Worm (Caenorhabditis elegans) whole organism, late embryonic: ENCODE data around the gene F10D7.11.

Experiments used
- K09A11.1 ChIP-seq: sonication (generic microtip); optimal IDR thresholded peaks from 2 replicates; lab custom pipeline; 2017; ENCODE audit warnings: antibody characterized with exemption, mild to moderate bottlenecking, missing genetic modification characterization, missing compliant biosample characterization; ENCODE audit not compliant: insufficient read depth
- Y22D7AL.16 ChIP-seq: sonication (generic microtip); optimal IDR thresholded peaks from 2 replicates; lab custom pipeline; 2016; ENCODE audit warnings: missing genetic modification characterization, missing compliant biosample characterization
- ahr-1 ChIP-seq: sonication (generic microtip); optimal IDR thresholded peaks from 2 replicates; lab custom pipeline; 2016; ENCODE audit warnings: missing genetic modification characterization, missing compliant biosample characterization
- ceh-18 ChIP-seq: sonication (generic microtip); optimal IDR thresholded peaks from 2 replicates; lab custom pipeline; 2016; ENCODE audit warnings: missing genetic modification characterization, missing compliant biosample characterization
- ceh-30 ChIP-seq: fragments of 150-350 bp; optimal IDR thresholded peaks from 2 replicates; lab custom pipeline; 2014; ENCODE audit warnings: missing biosample characterization, missing genetic modification characterization
- ceh-31 ChIP-seq: sonication (generic microtip); optimal IDR thresholded peaks from 2 replicates; lab custom pipeline; 2016; ENCODE audit warnings: missing genetic modification characterization, missing compliant biosample characterization
- ceh-34 ChIP-seq: sonication (generic microtip); optimal IDR thresholded peaks from 2 replicates; lab custom pipeline; 2016; ENCODE audit warnings: mild to moderate bottlenecking, missing genetic modification characterization, missing compliant biosample characterization
- ceh-45 ChIP-seq: fragments of 200-800 bp; sonication (Bioruptor generic); IDR thresholded peaks from 2 replicates; pipeline ENCODE4 v1.3.6; 2022; ENCODE audit warnings: missing genetic modification reagents, missing genetic modification characterization, missing compliant biosample characterization
- ceh-48 ChIP-seq: sonication (generic microtip); optimal IDR thresholded peaks from 2 replicates; lab custom pipeline; 2016; ENCODE audit warnings: missing genetic modification characterization, inconsistent platforms, missing compliant biosample characterization
- ceh-6 ChIP-seq: fragments of 200-800 bp; sonication (Bioruptor generic); optimal IDR thresholded peaks from 2 replicates; lab custom pipeline; 2018; ENCODE audit warnings: mild to moderate bottlenecking, missing genetic modification characterization, missing compliant biosample characterization
- ceh-9 ChIP-seq: sonication (generic microtip); optimal IDR thresholded peaks from 2 replicates; lab custom pipeline; 2016; ENCODE audit warnings: mild to moderate bottlenecking, missing genetic modification characterization, inconsistent platforms, missing compliant biosample characterization
- che-1 ChIP-seq: sonication (generic microtip); optimal IDR thresholded peaks from 2 replicates; lab custom pipeline; 2016; ENCODE audit warnings: mild to moderate bottlenecking, missing genetic modification characterization, missing compliant biosample characterization
- dmd-4 ChIP-seq: sonication (generic microtip); optimal IDR thresholded peaks from 2 replicates; lab custom pipeline; 2016; ENCODE audit warnings: borderline replicate concordance, missing genetic modification characterization, missing compliant biosample characterization
- elt-2 ChIP-seq: sonication (generic microtip); optimal IDR thresholded peaks from 2 replicates; lab custom pipeline; 2016; ENCODE audit warnings: missing genetic modification reagents, missing genetic modification characterization, missing compliant biosample characterization
- eyg-1 ChIP-seq: sonication (generic microtip); optimal IDR thresholded peaks from 2 replicates; lab custom pipeline; 2016; ENCODE audit warnings: missing genotype, missing genetic modification characterization, missing compliant biosample characterization
- fax-1 ChIP-seq: sonication (generic microtip); optimal IDR thresholded peaks from 2 replicates; lab custom pipeline; 2016; ENCODE audit warnings: missing genotype, missing genetic modification characterization, missing compliant biosample characterization
- fkh-10 ChIP-seq: fragments of 150-350 bp; optimal IDR thresholded peaks from 2 replicates; lab custom pipeline; 2014; ENCODE audit warnings: missing biosample characterization, missing genetic modification reagents, missing genetic modification characterization
- fkh-6 ChIP-seq: sonication (generic microtip); optimal IDR thresholded peaks from 2 replicates; lab custom pipeline; 2016; ENCODE audit warnings: missing genetic modification characterization, missing compliant biosample characterization
- gmeb-2 ChIP-seq: sonication (generic microtip); optimal IDR thresholded peaks from 2 replicates; lab custom pipeline; 2016; ENCODE audit warnings: missing genetic modification characterization, inconsistent platforms, missing compliant biosample characterization
- hlh-13 ChIP-seq: fragments of 200-800 bp; sonication (Bioruptor generic); optimal IDR thresholded peaks from 2 replicates; lab custom pipeline; 2018; ENCODE audit warnings: mild to moderate bottlenecking, missing genetic modification characterization, missing compliant biosample characterization
- hlh-15 ChIP-seq: sonication (generic microtip); optimal IDR thresholded peaks from 2 replicates; lab custom pipeline; 2016; ENCODE audit warnings: missing genetic modification characterization, missing compliant biosample characterization
- hlh-30 ChIP-seq: sonication (generic microtip); optimal IDR thresholded peaks from 2 replicates; lab custom pipeline; 2017; ENCODE audit warnings: antibody characterized with exemption, missing genetic modification characterization, missing compliant biosample characterization; ENCODE audit not compliant: insufficient read depth
- lim-6 ChIP-seq: sonication (generic microtip); optimal IDR thresholded peaks from 2 replicates; lab custom pipeline; 2016; ENCODE audit warnings: missing genetic modification characterization, missing compliant biosample characterization
- madf-2 ChIP-seq: sonication (generic microtip); optimal IDR thresholded peaks from 2 replicates; lab custom pipeline; 2017; ENCODE audit warnings: missing genetic modification characterization, missing compliant biosample characterization
- nfya-1 ChIP-seq: sonication (generic microtip); optimal IDR thresholded peaks from 2 replicates; lab custom pipeline; 2017; ENCODE audit warnings: missing genetic modification characterization, mild to moderate bottlenecking, missing compliant biosample characterization, antibody characterized with exemption, moderate library complexity
- nhr-11 ChIP-seq: fragments of 150-350 bp; optimal IDR thresholded peaks from 2 replicates; lab custom pipeline; 2014; ENCODE audit warnings: missing biosample characterization, missing genetic modification characterization
- odd-2 ChIP-seq: sonication (generic microtip); optimal IDR thresholded peaks from 2 replicates; lab custom pipeline; 2017; ENCODE audit warnings: antibody characterized with exemption, mild to moderate bottlenecking, missing genetic modification characterization, missing compliant biosample characterization
- pag-3 ChIP-seq: sonication (generic microtip); optimal IDR thresholded peaks from 2 replicates; lab custom pipeline; 2016; ENCODE audit warnings: missing compliant biosample characterization, missing genetic modification characterization, borderline replicate concordance
- pat-9 ChIP-seq: fragments of 200-800 bp; sonication (Bioruptor generic); optimal IDR thresholded peaks from 2 replicates; lab custom pipeline; 2018; ENCODE audit warnings: mild to moderate bottlenecking, missing genetic modification characterization, moderate library complexity, missing compliant biosample characterization
- pax-1 ChIP-seq: fragments of 150-350 bp; optimal IDR thresholded peaks from 2 replicates; lab custom pipeline; 2014; ENCODE audit warnings: missing biosample characterization, missing genetic modification characterization
- pha-2 ChIP-seq: sonication (generic microtip); optimal IDR thresholded peaks from 2 replicates; lab custom pipeline; 2017; ENCODE audit warnings: mild to moderate bottlenecking, missing genetic modification characterization, missing compliant biosample characterization
- pqm-1 ChIP-seq: sonication (generic microtip); optimal IDR thresholded peaks from 2 replicates; lab custom pipeline; 2016; ENCODE audit warnings: missing genetic modification characterization, missing compliant biosample characterization
- pros-1 ChIP-seq: fragments of 150-350 bp; optimal IDR thresholded peaks from 2 replicates; lab custom pipeline; 2014; ENCODE audit warnings: missing biosample characterization, missing genetic modification reagents, missing genetic modification characterization
- ref-2 ChIP-seq: sonication (generic microtip); optimal IDR thresholded peaks from 2 replicates; lab custom pipeline; 2016; ENCODE audit warnings: missing genetic modification characterization, missing compliant biosample characterization
- rnt-1 ChIP-seq: sonication (generic microtip); optimal IDR thresholded peaks from 2 replicates; lab custom pipeline; 2016; ENCODE audit warnings: missing genetic modification characterization, missing compliant biosample characterization
- sdc-2 ChIP-seq: sonication (generic microtip); optimal IDR thresholded peaks from 2 replicates; lab custom pipeline; 2016; ENCODE audit warnings: missing genotype, missing genetic modification characterization, missing compliant biosample characterization
- syd-9 ChIP-seq: sonication (generic microtip); optimal IDR thresholded peaks from 2 replicates; lab custom pipeline; 2016; ENCODE audit warnings: mild to moderate bottlenecking, missing genetic modification characterization, moderate library complexity, missing compliant biosample characterization
- tbx-2 ChIP-seq: sonication (generic microtip); optimal IDR thresholded peaks from 2 replicates; lab custom pipeline; 2016; ENCODE audit warnings: missing genetic modification characterization, missing compliant biosample characterization
- ttx-3 ChIP-seq: sonication (generic microtip); optimal IDR thresholded peaks from 2 replicates; lab custom pipeline; 2016; ENCODE audit warnings: missing genetic modification reagents, missing genetic modification characterization, missing compliant biosample characterization
- unc-3 ChIP-seq, 2 experiments: fragments of 200-800 bp in 1 of 2; sonication (Bioruptor generic) in 1 of 2; sonication (generic microtip) in 1 of 2; conservative IDR thresholded peaks in 1 of 2; optimal IDR thresholded peaks in 1 of 2; 2 replicates each; pipeline versions ENCODE4 v1.3.6 to Lab custom; 2016 to 2022; ENCODE audit warnings: missing compliant biosample characterization in 2 of 2, missing genetic modification characterization in 2 of 2, missing genetic modification reagents in 1 of 2
- unc-42 ChIP-seq: sonication (generic microtip); optimal IDR thresholded peaks from 2 replicates; lab custom pipeline; 2016; ENCODE audit warnings: missing genotype, missing genetic modification characterization, missing compliant biosample characterization
- unc-55 ChIP-seq: sonication (generic microtip); optimal IDR thresholded peaks from 2 replicates; lab custom pipeline; 2017; ENCODE audit warnings: missing biosample characterization, missing genetic modification reagents, missing genetic modification characterization

F10D7.11 gene

DNA sequence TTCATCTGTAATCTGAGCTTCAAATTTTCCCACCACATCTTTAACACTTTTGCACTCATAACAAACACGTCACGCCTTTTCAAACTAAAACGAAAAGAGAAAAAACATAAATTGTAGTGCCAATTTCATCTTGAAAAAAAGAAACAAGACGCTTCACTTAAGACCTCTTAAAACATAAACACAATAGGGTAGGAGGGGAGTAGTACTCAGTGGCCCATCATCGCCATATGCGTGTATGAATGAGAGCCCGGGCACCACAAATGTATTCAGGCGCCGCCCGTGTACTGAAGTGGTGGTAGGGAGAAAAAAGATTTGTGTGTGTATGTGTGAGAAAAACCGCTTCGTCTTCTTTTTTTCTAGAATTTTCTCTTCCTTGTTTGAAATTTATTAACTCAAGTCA lies 35.4 kb upstream of the F10D7.11 start:
- TF ChIP-seq gmeb-2 (no peak), unc-3 (GFP tag; conservative IDR thresholded peaks at IDR 0.05; lab: Robert Waterston, UW) (no peak), unc-3 (tag; optimal IDR thresholded peaks at IDR 0.05; lab: Kevin White, UChicago) (no peak), hlh-30 (tag; lab: Kevin White, UChicago) (no peak), nfya-1 (tag; lab: Kevin White, UChicago) (no peak), ceh-48 (tag; lab: Kevin White, UChicago) (no peak), hlh-13 (GFP tag; lab: Kevin White, UChicago) (no peak), ceh-6 (no peak), ceh-45 (GFP tag; lab: Robert Waterston, UW) (no peak), pat-9 (tag; lab: Kevin White, UChicago) (no peak), ceh-18 (tag; lab: Kevin White, UChicago) (no peak), unc-42 (tag; lab: Kevin White, UChicago) (no peak), hlh-15 (no peak), ceh-31 (tag; lab: Kevin White, UChicago) (no peak), Y22D7AL.16 (tag; lab: Kevin White, UChicago) (no peak), fax-1 (tag; lab: Kevin White, UChicago) (no peak)

DNA sequence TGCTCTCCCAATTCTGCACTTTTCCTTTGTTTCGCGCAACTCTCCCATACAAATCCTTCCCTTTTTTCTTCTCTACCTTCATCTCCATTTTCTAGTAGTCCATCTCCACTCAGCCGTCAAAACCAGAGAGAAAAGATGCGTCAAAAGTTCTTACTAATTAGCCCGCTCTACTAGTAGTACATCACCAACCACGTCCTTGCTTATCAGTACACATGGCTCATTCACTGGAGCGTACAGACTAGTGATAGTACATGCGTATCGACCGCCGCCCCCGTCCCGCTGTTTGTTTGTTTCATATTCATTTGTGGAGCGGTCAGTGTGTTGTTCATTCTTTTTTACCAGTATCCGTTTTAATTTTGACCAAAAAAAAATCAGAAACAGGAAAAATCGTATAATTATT lies 33.6 kb upstream of the F10D7.11 start:
- no peak for TF ChIP-seq K09A11.1
- no peak for TF ChIP-seq ahr-1 (tag; lab: Kevin White, UChicago)
- no peak for TF ChIP-seq ceh-45 (GFP tag; lab: Robert Waterston, UW)
- TF ChIP-seq pha-2 (tag; lab: Kevin White, UChicago): no peak
- TF ChIP-seq ceh-48 (tag; lab: Kevin White, UChicago): no peak
- TF ChIP-seq ttx-3 (tag; lab: Kevin White, UChicago): no peak
- TF ChIP-seq nfya-1 (tag; lab: Kevin White, UChicago): no peak
- TF ChIP-seq pros-1 (tag; lab: Kevin White, UChicago): no peak
- TF ChIP-seq pag-3 (tag; lab: Kevin White, UChicago): no peak
- TF ChIP-seq tbx-2 (tag; lab: Kevin White, UChicago): no peak
- TF ChIP-seq Y22D7AL.16 (tag; lab: Kevin White, UChicago): no peak
- TF ChIP-seq rnt-1 (tag; lab: Kevin White, UChicago): no peak
- TF ChIP-seq fkh-10 (GFP tag; lab: Kevin White, UChicago): no peak
- no peak for TF ChIP-seq che-1 (tag; lab: Kevin White, UChicago)
- no peak for TF ChIP-seq madf-2 (tag; lab: Kevin White, UChicago)
- no peak for TF ChIP-seq sdc-2 (tag; lab: Kevin White, UChicago)

DNA sequence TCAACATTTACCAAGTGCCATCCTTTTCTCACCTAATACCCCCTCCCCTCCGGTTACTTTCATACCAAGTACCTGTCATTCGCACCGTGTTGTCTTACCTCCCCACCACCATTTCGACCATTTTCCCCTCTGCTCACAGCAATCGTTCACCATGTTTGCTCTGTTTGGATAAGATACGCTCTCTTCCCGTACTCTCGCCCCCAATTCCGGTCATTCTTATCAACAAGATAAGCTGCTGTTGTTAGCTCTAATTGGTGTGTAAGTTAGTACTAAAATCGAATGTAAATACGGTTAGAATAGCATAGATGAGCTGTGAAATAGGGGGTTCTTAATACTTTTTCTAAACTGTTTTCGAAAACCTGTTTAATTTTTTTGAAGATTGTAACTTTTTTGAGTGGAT lies 32.1 kb upstream of the F10D7.11 start:
- TF ChIP-seq pha-2 (tag; lab: Kevin White, UChicago) (peak; percentile 4), elt-2 (peak; percentile 53), dmd-4 (no peak), ref-2 (tag; lab: Kevin White, UChicago) (peak; percentile 26), fkh-6 (tag; lab: Kevin White, UChicago) (no peak), hlh-15 (no peak), ceh-30 (tag; lab: Kevin White, UChicago) (no peak), ceh-34 (no peak)
- TF ChIP-seq, all 69 proteins: peak for 3

DNA sequence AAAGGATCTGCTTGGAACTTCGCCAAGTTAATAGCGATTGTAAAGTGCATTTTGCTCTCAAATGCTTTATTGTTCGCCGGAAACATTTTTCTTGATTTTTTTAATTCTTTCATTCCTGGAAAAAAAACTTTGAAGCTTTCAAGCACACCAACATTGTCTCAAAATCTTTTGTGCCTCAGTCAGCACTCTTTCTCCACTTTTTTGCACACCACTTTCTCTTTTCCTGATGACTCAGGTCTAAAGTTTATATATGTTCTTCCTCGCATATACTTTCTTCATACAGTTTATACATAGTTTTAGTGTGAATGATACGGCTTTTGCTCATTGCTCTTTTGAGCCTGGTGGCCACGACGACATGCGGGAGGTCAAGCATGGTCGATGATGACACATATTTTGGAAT lies 28.9 kb upstream of the F10D7.11 start, which contains the start of gene C53C11.5:
C53C11.5 (plus strand) TSS at position 301 of the 400 bp plus-strand sequence.
- no peak for TF ChIP-seq rnt-1 (tag; lab: Kevin White, UChicago)
- TF ChIP-seq nhr-11 (tag; lab: Kevin White, UChicago): no peak
- no peak for TF ChIP-seq gmeb-2
- TF ChIP-seq pqm-1 (tag; lab: Kevin White, UChicago): no peak
- no peak for TF ChIP-seq ahr-1 (tag; lab: Kevin White, UChicago)
- no peak for TF ChIP-seq syd-9
- no peak for TF ChIP-seq fkh-6 (tag; lab: Kevin White, UChicago)
- TF ChIP-seq eyg-1 (tag; lab: Kevin White, UChicago): no peak
- TF ChIP-seq pat-9 (tag; lab: Kevin White, UChicago): no peak
- TF ChIP-seq ceh-9 (tag; lab: Kevin White, UChicago): no peak
- no peak for TF ChIP-seq elt-2
- TF ChIP-seq odd-2 (tag; lab: Kevin White, UChicago): no peak
- no peak for TF ChIP-seq unc-55 (GFP tag; lab: Kevin White, UChicago)
- TF ChIP-seq pax-1 (tag; lab: Kevin White, UChicago): no peak
- no peak for TF ChIP-seq fkh-10 (GFP tag; lab: Kevin White, UChicago)
- TF ChIP-seq lim-6: no peak
- no peak for TF ChIP-seq hlh-13 (GFP tag; lab: Kevin White, UChicago)
- no peak for TF ChIP-seq pros-1 (tag; lab: Kevin White, UChicago)
- no peak for TF ChIP-seq hlh-30 (tag; lab: Kevin White, UChicago)
